Worm (Caenorhabditis elegans): ENCODE measurements around the gene ZC518.8.

DNA sequence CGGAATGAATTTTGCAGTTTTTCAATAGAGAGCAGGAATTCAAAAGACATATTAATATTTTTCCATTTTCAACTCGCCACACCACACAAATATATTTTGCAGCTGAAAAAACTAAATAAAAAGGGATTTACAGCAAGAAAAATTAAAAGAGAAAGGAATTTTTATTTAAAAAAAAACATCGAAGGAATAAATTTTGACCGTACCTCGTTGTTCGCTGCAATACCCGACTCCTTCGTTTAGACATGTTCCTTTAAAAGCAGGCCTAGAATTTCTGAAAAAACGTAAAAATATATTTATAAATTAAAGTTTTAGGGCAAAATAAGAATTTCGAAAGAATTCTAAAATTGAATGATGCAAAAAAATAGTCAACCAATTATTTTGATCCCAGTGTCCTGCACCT is 25.9 kb downstream of the ZC518.8 start, which contains the start of gene F19B6.1:
- TF ChIP-seq unc-3 (GFP tag; conservative IDR thresholded peaks at IDR 0.05) (no peak), unc-3 (tag; optimal IDR thresholded peaks at IDR 0.05) (no peak), nhr-11 (tag; optimal IDR thresholded peaks at IDR 0.05) (no peak), unc-86 (tag; optimal IDR thresholded peaks at IDR 0.05) (no peak), pqm-1 (tag; optimal IDR thresholded peaks at IDR 0.05) (no peak), ceh-14 (tag; optimal IDR thresholded peaks at IDR 0.05) (no peak), zip-5 (tag; optimal IDR thresholded peaks at IDR 0.05) (no peak), Y22D7AL.16 (tag; optimal IDR thresholded peaks at IDR 0.05) (no peak), ztf-16 (tag; optimal IDR thresholded peaks at IDR 0.05) (no peak), lin-11 (tag; optimal IDR thresholded peaks at IDR 0.05) (no peak), pag-3 (tag; optimal IDR thresholded peaks at IDR 0.05; ENCODE audit: borderline replicate concordance) (no peak), eyg-1 (tag; optimal IDR thresholded peaks at IDR 0.05) (no peak), dve-1 (tag; optimal IDR thresholded peaks at IDR 0.05) (no peak), K09A11.1 (tag; optimal IDR thresholded peaks at IDR 0.05; ENCODE audit: insufficient read depth) (no peak), F13H6.1 (tag; optimal IDR thresholded peaks at IDR 0.05) (no peak)

All from whole organism, late embryonic.